Fruit fly (Drosophila melanogaster) whole organism, adult: ENCODE measurements around the gene CG11147.

Source experiments
- CG7045 ChIP-seq: fragments of 200-800 bp; sonication (Bioruptor generic); optimal IDR thresholded peaks from 2 replicates; lab custom pipeline; 2017; ENCODE audit warnings: missing biosample characterization, mild to moderate bottlenecking, missing genetic modification characterization
- kay ChIP-seq: fragments of 200-800 bp; sonication (Bioruptor generic); peaks from one replicate; lab custom pipeline; 2016; ENCODE audit warnings: missing biosample characterization, missing genetic modification characterization, borderline replicate concordance
- tj ChIP-seq: fragments of 200-800 bp; sonication (Bioruptor generic); optimal IDR thresholded peaks from 3 replicates; lab custom pipeline; 2017; ENCODE audit warnings: missing biosample characterization, mild to moderate bottlenecking, missing genetic modification characterization, moderate library complexity

DNA sequence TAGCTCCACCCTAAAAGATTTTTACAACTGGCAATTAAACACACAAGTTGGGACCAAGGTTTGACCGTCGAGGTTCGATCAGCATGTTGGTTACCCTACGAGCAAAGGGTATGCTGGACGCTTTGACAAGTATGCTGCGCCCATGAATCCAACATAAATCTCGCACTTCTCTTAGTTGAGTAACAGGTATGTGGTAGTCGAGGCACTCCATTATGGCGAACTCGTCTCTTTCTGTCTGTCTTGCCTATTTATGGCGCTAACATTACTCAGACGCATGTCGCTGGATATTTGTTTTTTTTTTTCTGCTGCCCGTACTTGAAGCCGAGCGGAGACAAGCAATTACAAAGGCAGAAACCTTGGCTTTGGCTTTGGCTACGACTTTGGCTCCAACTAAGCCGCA, 40.1 kb upstream of the CG11147 start:
- TF ChIP-seq CG7045 (GFP tag; lab: Kevin White, UChicago), result no peak
- TF ChIP-seq kay (GFP tag; lab: Kevin White, UChicago), result no peak
- no peak for TF ChIP-seq tj (GFP tag; lab: Kevin White, UChicago)
